Worm (Caenorhabditis elegans) whole organism, late embryonic: ENCODE measurements around the gene gly-5.

Source experiments
- F13H6.1 ChIP-seq: sonication (generic microtip); optimal IDR thresholded peaks from 2 replicates; lab custom pipeline; 2016; ENCODE audit warnings: missing genetic modification characterization, missing compliant biosample characterization
- K02D7.2 ChIP-seq: sonication (generic microtip); optimal IDR thresholded peaks from 2 replicates; lab custom pipeline; 2017; ENCODE audit warnings: mild to moderate bottlenecking, missing genetic modification characterization, missing compliant biosample characterization
- K09A11.1 ChIP-seq: sonication (generic microtip); optimal IDR thresholded peaks from 2 replicates; lab custom pipeline; 2017; ENCODE audit warnings: antibody characterized with exemption, mild to moderate bottlenecking, missing genetic modification characterization, missing compliant biosample characterization; ENCODE audit not compliant: insufficient read depth
- T23F11.4 ChIP-seq: fragments of 200-800 bp; sonication (Bioruptor generic); optimal IDR thresholded peaks from 2 replicates; lab custom pipeline; 2018; ENCODE audit warnings: mild to moderate bottlenecking, missing genetic modification characterization, missing compliant biosample characterization
- Y22D7AL.16 ChIP-seq: sonication (generic microtip); optimal IDR thresholded peaks from 2 replicates; lab custom pipeline; 2016; ENCODE audit warnings: missing genetic modification characterization, missing compliant biosample characterization
- ahr-1 ChIP-seq: sonication (generic microtip); optimal IDR thresholded peaks from 2 replicates; lab custom pipeline; 2016; ENCODE audit warnings: missing genetic modification characterization, missing compliant biosample characterization
- ama-1 ChIP-seq: fragments of 150-350 bp; optimal IDR thresholded peaks from 2 replicates; lab custom pipeline; 2014
- ceh-14 ChIP-seq: sonication (generic microtip); optimal IDR thresholded peaks from 2 replicates; lab custom pipeline; 2016; ENCODE audit warnings: missing genotype, missing genetic modification characterization, missing compliant biosample characterization
- ceh-19 ChIP-seq: fragments of 200-800 bp; sonication (Bioruptor generic); optimal IDR thresholded peaks from 2 replicates; lab custom pipeline; 2018; ENCODE audit warnings: mild to moderate bottlenecking, missing genetic modification characterization, missing compliant biosample characterization
- ceh-2 ChIP-seq: sonication (generic microtip); optimal IDR thresholded peaks from 2 replicates; lab custom pipeline; 2016; ENCODE audit warnings: missing genotype, missing genetic modification characterization, missing compliant biosample characterization
- ceh-24 ChIP-seq: sonication (generic microtip); optimal IDR thresholded peaks from 2 replicates; lab custom pipeline; 2016; ENCODE audit warnings: mild to moderate bottlenecking, missing genetic modification characterization, missing compliant biosample characterization
- ceh-34 ChIP-seq: sonication (generic microtip); optimal IDR thresholded peaks from 2 replicates; lab custom pipeline; 2016; ENCODE audit warnings: mild to moderate bottlenecking, missing genetic modification characterization, missing compliant biosample characterization
- ceh-6 ChIP-seq: fragments of 200-800 bp; sonication (Bioruptor generic); optimal IDR thresholded peaks from 2 replicates; lab custom pipeline; 2018; ENCODE audit warnings: mild to moderate bottlenecking, missing genetic modification characterization, missing compliant biosample characterization
- ceh-9 ChIP-seq: sonication (generic microtip); optimal IDR thresholded peaks from 2 replicates; lab custom pipeline; 2016; ENCODE audit warnings: mild to moderate bottlenecking, missing genetic modification characterization, inconsistent platforms, missing compliant biosample characterization
- che-1 ChIP-seq: sonication (generic microtip); optimal IDR thresholded peaks from 2 replicates; lab custom pipeline; 2016; ENCODE audit warnings: mild to moderate bottlenecking, missing genetic modification characterization, missing compliant biosample characterization
- dve-1 ChIP-seq: sonication (generic microtip); optimal IDR thresholded peaks from 2 replicates; lab custom pipeline; 2017; ENCODE audit warnings: antibody characterized with exemption, mild to moderate bottlenecking, missing genetic modification characterization, missing compliant biosample characterization
- elt-2 ChIP-seq: sonication (generic microtip); optimal IDR thresholded peaks from 2 replicates; lab custom pipeline; 2016; ENCODE audit warnings: missing genetic modification reagents, missing genetic modification characterization, missing compliant biosample characterization
- elt-4 ChIP-seq: sonication (generic microtip); optimal IDR thresholded peaks from 2 replicates; lab custom pipeline; 2016; ENCODE audit warnings: missing genetic modification characterization, missing compliant biosample characterization
- ets-4 ChIP-seq: sonication (generic microtip); optimal IDR thresholded peaks from 2 replicates; lab custom pipeline; 2016; ENCODE audit warnings: missing genetic modification characterization, missing compliant biosample characterization
- eyg-1 ChIP-seq: sonication (generic microtip); optimal IDR thresholded peaks from 2 replicates; lab custom pipeline; 2016; ENCODE audit warnings: missing genotype, missing genetic modification characterization, missing compliant biosample characterization
- fkh-10 ChIP-seq: fragments of 150-350 bp; optimal IDR thresholded peaks from 2 replicates; lab custom pipeline; 2014; ENCODE audit warnings: missing biosample characterization, missing genetic modification reagents, missing genetic modification characterization
- fkh-6 ChIP-seq: sonication (generic microtip); optimal IDR thresholded peaks from 2 replicates; lab custom pipeline; 2016; ENCODE audit warnings: missing genetic modification characterization, missing compliant biosample characterization
- gmeb-2 ChIP-seq: sonication (generic microtip); optimal IDR thresholded peaks from 2 replicates; lab custom pipeline; 2016; ENCODE audit warnings: missing genetic modification characterization, inconsistent platforms, missing compliant biosample characterization
- hlh-13 ChIP-seq: fragments of 200-800 bp; sonication (Bioruptor generic); optimal IDR thresholded peaks from 2 replicates; lab custom pipeline; 2018; ENCODE audit warnings: mild to moderate bottlenecking, missing genetic modification characterization, missing compliant biosample characterization
- hlh-30 ChIP-seq: sonication (generic microtip); optimal IDR thresholded peaks from 2 replicates; lab custom pipeline; 2017; ENCODE audit warnings: antibody characterized with exemption, missing genetic modification characterization, missing compliant biosample characterization; ENCODE audit not compliant: insufficient read depth
- hlh-6 ChIP-seq: sonication (generic microtip); optimal IDR thresholded peaks from 2 replicates; lab custom pipeline; 2016; ENCODE audit warnings: missing genotype, missing genetic modification characterization, missing compliant biosample characterization
- lim-6 ChIP-seq: sonication (generic microtip); optimal IDR thresholded peaks from 2 replicates; lab custom pipeline; 2016; ENCODE audit warnings: missing genetic modification characterization, missing compliant biosample characterization
- lin-11 ChIP-seq: fragments of 200-800 bp; sonication (Bioruptor generic); optimal IDR thresholded peaks from 2 replicates; lab custom pipeline; 2018; ENCODE audit warnings: mild to moderate bottlenecking, missing genetic modification characterization, missing compliant biosample characterization
- madf-2 ChIP-seq: sonication (generic microtip); optimal IDR thresholded peaks from 2 replicates; lab custom pipeline; 2017; ENCODE audit warnings: missing genetic modification characterization, missing compliant biosample characterization
- nfya-1 ChIP-seq: sonication (generic microtip); optimal IDR thresholded peaks from 2 replicates; lab custom pipeline; 2017; ENCODE audit warnings: missing genetic modification characterization, mild to moderate bottlenecking, missing compliant biosample characterization, antibody characterized with exemption, moderate library complexity
- nhr-11 ChIP-seq: fragments of 150-350 bp; optimal IDR thresholded peaks from 2 replicates; lab custom pipeline; 2014; ENCODE audit warnings: missing biosample characterization, missing genetic modification characterization
- npax-4 ChIP-seq: sonication (generic microtip); optimal IDR thresholded peaks from 2 replicates; lab custom pipeline; 2016; ENCODE audit warnings: missing genetic modification characterization, missing compliant biosample characterization
- odd-2 ChIP-seq: sonication (generic microtip); optimal IDR thresholded peaks from 2 replicates; lab custom pipeline; 2017; ENCODE audit warnings: antibody characterized with exemption, mild to moderate bottlenecking, missing genetic modification characterization, missing compliant biosample characterization
- pag-3 ChIP-seq: sonication (generic microtip); optimal IDR thresholded peaks from 2 replicates; lab custom pipeline; 2016; ENCODE audit warnings: missing compliant biosample characterization, missing genetic modification characterization, borderline replicate concordance
- pat-9 ChIP-seq: fragments of 200-800 bp; sonication (Bioruptor generic); optimal IDR thresholded peaks from 2 replicates; lab custom pipeline; 2018; ENCODE audit warnings: mild to moderate bottlenecking, missing genetic modification characterization, moderate library complexity, missing compliant biosample characterization
- pax-1 ChIP-seq: fragments of 150-350 bp; optimal IDR thresholded peaks from 2 replicates; lab custom pipeline; 2014; ENCODE audit warnings: missing biosample characterization, missing genetic modification characterization
- pha-2 ChIP-seq: sonication (generic microtip); optimal IDR thresholded peaks from 2 replicates; lab custom pipeline; 2017; ENCODE audit warnings: mild to moderate bottlenecking, missing genetic modification characterization, missing compliant biosample characterization
- pha-4 ChIP-seq: fragments of 150-350 bp; optimal IDR thresholded peaks from 2 replicates; lab custom pipeline; 2018; ENCODE audit warnings: missing biosample characterization, missing genetic modification reagents, missing genetic modification characterization
- pqm-1 ChIP-seq: sonication (generic microtip); optimal IDR thresholded peaks from 2 replicates; lab custom pipeline; 2016; ENCODE audit warnings: missing genetic modification characterization, missing compliant biosample characterization
- sdc-2 ChIP-seq: sonication (generic microtip); optimal IDR thresholded peaks from 2 replicates; lab custom pipeline; 2016; ENCODE audit warnings: missing genotype, missing genetic modification characterization, missing compliant biosample characterization
- sox-2 ChIP-seq: fragments of 200-800 bp; sonication (Bioruptor generic); IDR thresholded peaks from 2 replicates; pipeline ENCODE4 v1.3.6; 2022; ENCODE audit warnings: missing genetic modification reagents, missing genetic modification characterization, missing compliant biosample characterization
- syd-9 ChIP-seq: sonication (generic microtip); optimal IDR thresholded peaks from 2 replicates; lab custom pipeline; 2016; ENCODE audit warnings: mild to moderate bottlenecking, missing genetic modification characterization, moderate library complexity, missing compliant biosample characterization
- tbx-2 ChIP-seq: sonication (generic microtip); optimal IDR thresholded peaks from 2 replicates; lab custom pipeline; 2016; ENCODE audit warnings: missing genetic modification characterization, missing compliant biosample characterization
- tbx-7 ChIP-seq: sonication (generic microtip); optimal IDR thresholded peaks from 2 replicates; lab custom pipeline; 2016; ENCODE audit warnings: missing genotype, missing genetic modification characterization, missing compliant biosample characterization
- ttx-3 ChIP-seq: sonication (generic microtip); optimal IDR thresholded peaks from 2 replicates; lab custom pipeline; 2016; ENCODE audit warnings: missing genetic modification reagents, missing genetic modification characterization, missing compliant biosample characterization
- zip-5 ChIP-seq: sonication (generic microtip); optimal IDR thresholded peaks from 2 replicates; lab custom pipeline; 2016; ENCODE audit warnings: missing genetic modification characterization, missing compliant biosample characterization

Gene gly-5

DNA sequence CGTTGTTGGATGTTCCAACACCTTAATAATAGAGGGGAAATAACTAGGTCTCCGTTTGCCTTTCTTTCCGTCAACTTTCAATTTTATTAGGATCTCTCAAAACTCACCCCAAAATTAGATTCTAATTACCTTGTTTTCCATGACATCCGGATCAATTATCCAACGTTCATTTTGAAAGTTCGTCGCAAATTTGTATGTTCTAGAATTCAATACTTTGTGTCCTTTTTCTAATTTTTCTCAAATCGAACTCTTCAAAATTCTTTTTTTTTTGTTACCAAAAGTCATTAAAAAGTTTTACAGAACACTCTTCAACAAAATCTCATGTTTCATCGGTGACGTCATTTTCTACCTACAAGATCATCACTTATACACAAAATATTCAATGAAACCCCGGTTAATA is 35.6 kb downstream of the gly-5 start, which contains the start of gene Y43F4A.1:
Y43F4A.1 (plus strand) TSS at position 301 of the 400 bp plus-strand sequence.
- TF ChIP-seq hlh-30 (no peak), ceh-6 (no peak), ceh-9 (tag; lab: Kevin White, UChicago) (no peak), ahr-1 (tag; lab: Kevin White, UChicago) (no peak), T23F11.4 (GFP tag; lab: Kevin White, UChicago) (no peak), K09A11.1 (tag; lab: Kevin White, UChicago) (no peak), ceh-34 (no peak), npax-4 (tag; lab: Kevin White, UChicago) (no peak)
- TF ChIP-seq, all 69 proteins: peak for 0

DNA sequence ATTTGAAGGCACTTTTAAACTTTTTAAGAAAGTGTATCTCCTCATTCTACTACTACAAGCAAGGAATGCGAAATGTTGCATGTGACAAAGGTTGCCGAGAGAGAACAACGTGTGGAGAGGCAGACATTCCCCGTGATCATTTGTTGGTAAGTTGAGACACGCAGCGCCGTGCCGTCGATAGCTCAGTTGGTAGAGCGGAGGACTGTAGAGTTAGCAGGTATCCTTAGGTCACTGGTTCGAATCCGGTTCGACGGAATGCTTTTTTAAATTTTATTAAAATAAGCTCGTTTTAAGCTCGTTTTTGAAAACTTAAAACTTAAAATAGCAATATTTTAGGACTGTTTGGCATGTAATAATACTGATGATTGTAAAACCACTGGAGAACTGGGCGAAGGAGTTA is 37.2 kb downstream of the gly-5 start:
- TF ChIP-seq hlh-6 (tag; lab: Kevin White, UChicago) (peak; percentile 6), hlh-13 (GFP tag; lab: Kevin White, UChicago) (no peak), F13H6.1 (tag; lab: Kevin White, UChicago) (no peak), pat-9 (tag; lab: Kevin White, UChicago) (peak; percentile 50), hlh-30 (peak; percentile 51), tbx-2 (tag; lab: Kevin White, UChicago) (peak; percentile 36), ceh-19 (GFP tag; lab: Kevin White, UChicago) (no peak), che-1 (tag; lab: Kevin White, UChicago) (peak; percentile 22)

DNA sequence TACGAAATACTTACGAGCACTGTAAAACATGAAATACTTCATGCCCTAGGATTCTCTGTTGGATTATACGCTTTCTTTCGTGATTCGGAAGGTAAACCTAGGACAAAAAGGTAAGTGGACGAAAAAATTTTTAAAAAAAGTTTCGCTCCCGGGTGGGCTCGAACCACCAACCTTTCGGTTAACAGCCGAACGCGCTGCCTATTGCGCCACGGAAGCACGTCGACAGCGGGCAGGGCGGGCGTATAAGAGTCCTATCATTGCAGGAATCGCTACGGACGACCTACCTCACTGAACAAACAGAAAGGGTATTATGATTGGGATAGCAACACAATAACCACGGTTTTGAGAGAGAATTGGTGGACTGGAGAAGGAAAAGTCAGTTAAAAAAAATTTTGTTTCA is 37.8 kb downstream of the gly-5 start:
- TF ChIP-seq ceh-2 (tag; lab: Kevin White, UChicago) (no peak), ama-1 (lab: Kevin White, UChicago) (no peak), fkh-6 (tag; lab: Kevin White, UChicago) (peak; percentile 55), fkh-10 (GFP tag; lab: Kevin White, UChicago) (no peak), eyg-1 (no peak), Y22D7AL.16 (tag; lab: Kevin White, UChicago) (peak; percentile 24), madf-2 (tag; lab: Kevin White, UChicago) (no peak), nfya-1 (peak; percentile 33), K02D7.2 (tag; lab: Kevin White, UChicago) (peak; percentile 60), che-1 (tag; lab: Kevin White, UChicago) (no peak), sdc-2 (peak; percentile 25), nhr-11 (tag; lab: Kevin White, UChicago) (no peak), zip-5 (tag; lab: Kevin White, UChicago) (no peak), elt-4 (tag; lab: Kevin White, UChicago) (no peak), lim-6 (no peak), ceh-24 (no peak), ceh-14 (no peak), ahr-1 (tag; lab: Kevin White, UChicago) (no peak), tbx-7 (tag; lab: Kevin White, UChicago) (no peak), hlh-13 (GFP tag; lab: Kevin White, UChicago) (peak; percentile 26), elt-2 (peak; percentile 64), K09A11.1 (tag; lab: Kevin White, UChicago) (no peak), ceh-34 (peak; percentile 49), npax-4 (tag; lab: Kevin White, UChicago) (no peak), ets-4 (tag; lab: Kevin White, UChicago) (no peak), ttx-3 (tag; lab: Kevin White, UChicago) (peak; percentile 31), ceh-9 (tag; lab: Kevin White, UChicago) (no peak), lin-11 (tag; lab: Kevin White, UChicago) (peak; percentile 9), sox-2 (GFP tag; lab: Robert Waterston, UW) (no peak), ceh-19 (GFP tag; lab: Kevin White, UChicago) (no peak), tbx-2 (tag; lab: Kevin White, UChicago) (peak; percentile 5), pat-9 (tag; lab: Kevin White, UChicago) (peak; percentile 20), pax-1 (no peak), syd-9 (tag; lab: Kevin White, UChicago) (no peak), pag-3 (no peak), dve-1 (peak; percentile 9), odd-2 (tag; lab: Kevin White, UChicago) (no peak), pqm-1 (no peak), pha-2 (tag; lab: Kevin White, UChicago) (peak; percentile 3), gmeb-2 (peak; percentile 61), pha-4 (tag; lab: Kevin White, UChicago) (no peak), ceh-6 (peak; percentile 57)
